Worm (Caenorhabditis elegans) whole organism, late embryonic: ENCODE measurements around the gene Y57A10C.1.

ENCODE experiments used
- C38D4.7 ChIP-seq: fragments of 200-800 bp; sonication (Bioruptor generic); optimal IDR thresholded peaks from 2 replicates; lab custom pipeline; 2018; ENCODE audit warnings: mild to moderate bottlenecking, missing genetic modification characterization, moderate library complexity, missing compliant biosample characterization
- T23F11.4 ChIP-seq: fragments of 200-800 bp; sonication (Bioruptor generic); optimal IDR thresholded peaks from 2 replicates; lab custom pipeline; 2018; ENCODE audit warnings: mild to moderate bottlenecking, missing genetic modification characterization, missing compliant biosample characterization
- ceh-31 ChIP-seq: sonication (generic microtip); optimal IDR thresholded peaks from 2 replicates; lab custom pipeline; 2016; ENCODE audit warnings: missing genetic modification characterization, missing compliant biosample characterization
- elt-2 ChIP-seq: sonication (generic microtip); optimal IDR thresholded peaks from 2 replicates; lab custom pipeline; 2016; ENCODE audit warnings: missing genetic modification reagents, missing genetic modification characterization, missing compliant biosample characterization
- eyg-1 ChIP-seq: sonication (generic microtip); optimal IDR thresholded peaks from 2 replicates; lab custom pipeline; 2016; ENCODE audit warnings: missing genotype, missing genetic modification characterization, missing compliant biosample characterization
- nhr-11 ChIP-seq: fragments of 150-350 bp; optimal IDR thresholded peaks from 2 replicates; lab custom pipeline; 2014; ENCODE audit warnings: missing biosample characterization, missing genetic modification characterization
- pha-4 ChIP-seq: fragments of 150-350 bp; optimal IDR thresholded peaks from 2 replicates; lab custom pipeline; 2018; ENCODE audit warnings: missing biosample characterization, missing genetic modification reagents, missing genetic modification characterization
- pqm-1 ChIP-seq: sonication (generic microtip); optimal IDR thresholded peaks from 2 replicates; lab custom pipeline; 2016; ENCODE audit warnings: missing genetic modification characterization, missing compliant biosample characterization
- syd-9 ChIP-seq: sonication (generic microtip); optimal IDR thresholded peaks from 2 replicates; lab custom pipeline; 2016; ENCODE audit warnings: mild to moderate bottlenecking, missing genetic modification characterization, moderate library complexity, missing compliant biosample characterization
- unc-3 ChIP-seq, 2 experiments: fragments of 200-800 bp in 1 of 2; sonication (Bioruptor generic) in 1 of 2; sonication (generic microtip) in 1 of 2; conservative IDR thresholded peaks in 1 of 2; optimal IDR thresholded peaks in 1 of 2; 2 replicates each; pipeline versions ENCODE4 v1.3.6 to Lab custom; 2016 to 2022; ENCODE audit warnings: missing compliant biosample characterization in 2 of 2, missing genetic modification characterization in 2 of 2, missing genetic modification reagents in 1 of 2
- unc-86 ChIP-seq: sonication (generic microtip); optimal IDR thresholded peaks from 2 replicates; lab custom pipeline; 2016; ENCODE audit warnings: missing genetic modification characterization, missing compliant biosample characterization

- no peak for TF ChIP-seq C38D4.7 (GFP tag; lab: Kevin White, UChicago)
- TF ChIP-seq pqm-1 (tag; lab: Kevin White, UChicago) = no peak
- TF ChIP-seq ceh-31 = no peak
- TF ChIP-seq elt-2 (tag; lab: Kevin White, UChicago) = no peak
- no peak for TF ChIP-seq unc-86 (tag; lab: Kevin White, UChicago)
- no peak for TF ChIP-seq eyg-1 (tag; lab: Kevin White, UChicago)
- no peak for TF ChIP-seq T23F11.4 (GFP tag; lab: Kevin White, UChicago)
- TF ChIP-seq syd-9 (tag; lab: Kevin White, UChicago) = no peak
- no peak for TF ChIP-seq pha-4 (tag; lab: Kevin White, UChicago)
- TF ChIP-seq nhr-11 = no peak
- no peak for TF ChIP-seq unc-3 (GFP tag; conservative IDR thresholded peaks at IDR 0.05; lab: Robert Waterston, UW)
- no peak for TF ChIP-seq unc-3 (tag; optimal IDR thresholded peaks at IDR 0.05; lab: Kevin White, UChicago)
Measured at ce11 chrII:12389783-12390182, 22.5 kb downstream of the Y57A10C.1 start, which contains the start of gene Y57A10B.6.
